Worm (Caenorhabditis elegans): ENCODE data around the gene C08F8.6.
"Not testable (repeated sequence)": the region's sequence is repeated elsewhere in the genome, so short reads cannot be mapped to it uniquely, and the experiment has no call there.

ce11 chrIV:11154425-11155114 is 10.2 kb downstream of the C08F8.6 start, which contains the start of gene C08F8.3:
- not testable (repeated sequence) for TF ChIP-seq ekl-4 (GFP tag; IDR thresholded peaks at IDR 0.05); B0019.2 (GFP tag; conservative IDR thresholded peaks at IDR 0.05); ama-1 (optimal IDR thresholded peaks at IDR 0.05); ama-1 (GFP tag; optimal IDR thresholded peaks at IDR 0.05); F22D6.2 (tag; optimal IDR thresholded peaks at IDR 0.05)

Data from whole organism, young adult.